Worm (Caenorhabditis elegans) whole organism, young adult: ENCODE results near the gene T20D4.11.

Experiments
- K12H6.12 ChIP-seq: fragments of 200-800 bp; sonication (Bioruptor generic); optimal IDR thresholded peaks from 2 replicates; lab custom pipeline; 2018; ENCODE audit warnings: mild to moderate bottlenecking, missing genetic modification characterization, missing compliant biosample characterization
- T07F8.4 ChIP-seq: sonication (generic microtip); optimal IDR thresholded peaks from 2 replicates; lab custom pipeline; 2016; ENCODE audit warnings: mild to moderate bottlenecking, missing genetic modification characterization, moderate library complexity, missing compliant biosample characterization
- Y56A3A.18 ChIP-seq: fragments of 200-800 bp; sonication (Bioruptor generic); IDR thresholded peaks from 2 replicates; pipeline ENCODE4 v1.3.6; 2022; ENCODE audit warnings: missing genetic modification reagents, missing genetic modification characterization, missing compliant biosample characterization
- madf-10 ChIP-seq: sonication (generic microtip); optimal IDR thresholded peaks from 2 replicates; lab custom pipeline; 2016; ENCODE audit warnings: mild to moderate bottlenecking, missing genetic modification characterization, missing compliant biosample characterization

- TF ChIP-seq Y56A3A.18 (GFP tag; lab: Robert Waterston, UW) (no peak), K12H6.12 (tag; lab: Kevin White, UChicago) (no peak), T07F8.4 (tag; lab: Kevin White, UChicago) (no peak), madf-10 (tag; lab: Kevin White, UChicago) (no peak)
These were observed 19.4 kb downstream of the T20D4.11 start, which contains the start of gene T20D4.3 for ce11 chrV:3417928-3418327.
